Fruit fly (Drosophila melanogaster) whole organism, wandering third instar larva: ENCODE results near the gene Jon66Ci.

Experiments used
- HLH106 ChIP-seq: fragments of 200-800 bp; optimal IDR thresholded peaks from 3 replicates; lab custom pipeline; 2019; ENCODE audit warnings: missing biosample characterization, mild to moderate bottlenecking, missing genetic modification characterization, moderate library complexity
- psq ChIP-seq: fragments of 200-800 bp; sonication (Bioruptor generic); optimal IDR thresholded peaks from 3 replicates; lab custom pipeline; 2017; ENCODE audit warnings: missing biosample characterization, mild to moderate bottlenecking, missing genetic modification characterization, moderate library complexity

DNA sequence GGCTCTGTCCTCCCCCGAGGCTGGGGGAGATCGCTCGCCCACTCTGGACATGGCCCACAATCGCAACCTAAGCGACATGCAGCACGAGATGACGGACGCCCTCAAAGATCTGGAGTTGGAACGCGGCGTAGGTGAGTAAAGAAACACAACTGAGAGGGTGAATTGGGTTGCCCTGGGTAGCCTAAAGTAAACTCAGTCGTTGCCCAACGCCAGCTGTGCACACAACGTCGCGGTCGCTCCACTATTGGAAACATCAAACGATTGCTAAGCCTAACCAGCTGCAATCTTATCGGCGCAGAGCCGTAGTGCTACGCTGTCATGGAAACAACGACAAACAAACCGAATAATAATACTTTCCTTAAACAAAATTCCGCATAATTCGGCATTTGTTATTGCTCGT, 44.0 kb upstream of the Jon66Ci start:
- TF ChIP-seq psq (GFP tag; lab: Kevin White, UChicago), result no peak
- TF ChIP-seq HLH106 (tag; lab: Kevin White, UChicago), result no peak
